Worm (Caenorhabditis elegans) whole organism, L4 larva: ENCODE data around the gene CC8.3.

Experiments used
- F37D6.2 ChIP-seq: sonication (generic microtip); optimal IDR thresholded peaks from 2 replicates; lab custom pipeline; 2016; ENCODE audit warnings: mild to moderate bottlenecking, missing genetic modification characterization, missing compliant biosample characterization
- R02D3.7 ChIP-seq: fragments of 150-350 bp; sonication (generic microtip); optimal IDR thresholded peaks from 3 replicates; lab custom pipeline; 2014; ENCODE audit warnings: missing biosample characterization, missing genetic modification characterization
- T20F7.1 ChIP-seq: fragments of 200-800 bp; sonication (Bioruptor generic); optimal IDR thresholded peaks from 2 replicates; lab custom pipeline; 2018; ENCODE audit warnings: mild to moderate bottlenecking, missing genetic modification characterization, missing compliant biosample characterization
- T26A8.4 ChIP-seq: fragments of 200-800 bp; sonication (Bioruptor generic); IDR thresholded peaks from 2 replicates; pipeline ENCODE4 v1.3.6; 2022; ENCODE audit warnings: missing genetic modification characterization, missing compliant biosample characterization
- Y75B8A.6 ChIP-seq: fragments of 200-800 bp; sonication (Bioruptor generic); IDR thresholded peaks from 2 replicates; pipeline ENCODE4 v1.3.6; 2022; ENCODE audit warnings: missing genetic modification reagents, missing genetic modification characterization, missing compliant biosample characterization
- ZK337.2 ChIP-seq: fragments of 200-800 bp; sonication (Bioruptor generic); IDR thresholded peaks from 2 replicates; pipeline ENCODE4 v1.3.6; 2022; ENCODE audit warnings: missing genetic modification reagents, missing genetic modification characterization, missing compliant biosample characterization
- aha-1 ChIP-seq: fragments of 150-350 bp; peaks from one replicate; lab custom pipeline; 2014; ENCODE audit warnings: missing biosample characterization, missing genetic modification characterization
- ama-1 ChIP-seq: fragments of 150-350 bp; optimal IDR thresholded peaks from 2 replicates; lab custom pipeline; 2014; ENCODE audit warnings: inconsistent platforms, mixed read lengths
- daf-12 ChIP-seq: fragments of 150-350 bp; optimal IDR thresholded peaks from 2 replicates; lab custom pipeline; 2014; ENCODE audit warnings: missing biosample characterization, missing genetic modification reagents, missing genetic modification characterization
- daf-16 ChIP-seq, 3 experiments: sonication (generic microtip); optimal IDR thresholded peaks; 2 replicates each; lab custom pipeline; 2016 to 2017; ENCODE audit warnings: missing genetic modification characterization in 3 of 3, missing genetic modification reagents in 3 of 3, mild to moderate bottlenecking in 2 of 3, missing compliant biosample characterization in 2 of 3, missing biosample characterization in 1 of 3, moderate library complexity in 1 of 3
- daf-8 ChIP-seq: fragments of 200-800 bp; sonication (Bioruptor generic); IDR thresholded peaks from 2 replicates; pipeline ENCODE4 v1.3.6; 2022; ENCODE audit warnings: missing genetic modification characterization, missing compliant biosample characterization
- dmd-6 ChIP-seq: fragments of 200-800 bp; sonication (Bioruptor generic); IDR thresholded peaks from 2 replicates; pipeline ENCODE4 v1.3.6; 2022; ENCODE audit warnings: missing genetic modification reagents, missing genetic modification characterization, missing compliant biosample characterization
- duxl-1 ChIP-seq: sonication (generic microtip); optimal IDR thresholded peaks from 2 replicates; lab custom pipeline; 2016; ENCODE audit warnings: mild to moderate bottlenecking, missing genetic modification characterization, moderate library complexity, missing compliant biosample characterization; ENCODE audit not compliant: poor library complexity
- egl-43 ChIP-seq: fragments of 200-800 bp; sonication (Bioruptor generic); IDR thresholded peaks from 2 replicates; pipeline ENCODE4 v1.3.6; 2022; ENCODE audit warnings: missing genetic modification reagents, missing genetic modification characterization, missing compliant biosample characterization
- fos-1 ChIP-seq: fragments of 150-350 bp; optimal IDR thresholded peaks from 2 replicates; lab custom pipeline; 2014; ENCODE audit warnings: missing biosample characterization, missing genetic modification characterization
- hlh-11 ChIP-seq: fragments of 200-800 bp; sonication (Bioruptor generic); optimal IDR thresholded peaks from 2 replicates; lab custom pipeline; 2018; ENCODE audit warnings: mild to moderate bottlenecking, missing genetic modification characterization, missing compliant biosample characterization
- hlh-30 ChIP-seq: sonication (generic microtip); optimal IDR thresholded peaks from 2 replicates; lab custom pipeline; 2017; ENCODE audit warnings: antibody characterized with exemption, mild to moderate bottlenecking, missing genetic modification characterization, missing compliant biosample characterization; ENCODE audit not compliant: insufficient read depth
- lir-3 ChIP-seq: sonication (generic microtip); optimal IDR thresholded peaks from 2 replicates; lab custom pipeline; 2016; ENCODE audit warnings: mild to moderate bottlenecking, missing genetic modification characterization, missing compliant biosample characterization
- mep-1 ChIP-seq: fragments of 150-350 bp; sonication (generic microtip); optimal IDR thresholded peaks from 3 replicates; lab custom pipeline; 2014; ENCODE audit warnings: missing biosample characterization, missing genetic modification characterization
- mxl-3 ChIP-seq: fragments of 200-800 bp; sonication (Bioruptor generic); optimal IDR thresholded peaks from 2 replicates; lab custom pipeline; 2018; ENCODE audit warnings: mild to moderate bottlenecking, missing genetic modification characterization, missing compliant biosample characterization
- nhr-41 ChIP-seq: fragments of 200-800 bp; sonication (Bioruptor generic); IDR thresholded peaks from 2 replicates; pipeline ENCODE4 v1.3.6; 2022; ENCODE audit warnings: missing genetic modification reagents, missing genetic modification characterization, missing compliant biosample characterization
- nhr-48 ChIP-seq: sonication (generic microtip); optimal IDR thresholded peaks from 2 replicates; lab custom pipeline; 2016; ENCODE audit warnings: mild to moderate bottlenecking, missing genetic modification characterization, missing compliant biosample characterization
- nhr-6 ChIP-seq: fragments of 150-350 bp; optimal IDR thresholded peaks from 2 replicates; lab custom pipeline; 2014; ENCODE audit warnings: missing biosample characterization, missing genetic modification characterization
- nhr-76 ChIP-seq: fragments of 150-350 bp; optimal IDR thresholded peaks from 2 replicates; lab custom pipeline; 2014; ENCODE audit warnings: missing biosample characterization, missing genetic modification characterization
- php-3 ChIP-seq: fragments of 200-800 bp; sonication (Bioruptor generic); IDR thresholded peaks from 2 replicates; pipeline ENCODE4 v1.3.6; 2022; ENCODE audit warnings: missing genetic modification reagents, missing genetic modification characterization, missing compliant biosample characterization
- rbr-2 ChIP-seq: sonication (generic microtip); optimal IDR thresholded peaks from 2 replicates; lab custom pipeline; 2016; ENCODE audit warnings: missing genotype, missing genetic modification characterization, missing compliant biosample characterization
- set-16 ChIP-seq: fragments of 200-800 bp; sonication (Bioruptor generic); IDR thresholded peaks from 2 replicates; pipeline ENCODE4 v1.3.6; 2022; ENCODE audit warnings: missing genetic modification reagents, missing genetic modification characterization, missing compliant biosample characterization
- tra-1 ChIP-seq: fragments of 200-800 bp; sonication (Bioruptor generic); IDR thresholded peaks from 2 replicates; pipeline ENCODE4 v1.3.6; 2022; ENCODE audit warnings: missing genetic modification reagents, missing genetic modification characterization, missing compliant biosample characterization
- unc-62 ChIP-seq, 3 experiments: fragments of 150-350 bp in 1 of 3; sonication (generic microtip); optimal IDR thresholded peaks in 2 of 3; peaks in 1 of 3; 1 replicate in 1 of 3; 2 replicates in 2 of 3; lab custom pipeline; 2014 to 2017; ENCODE audit warnings: missing biosample characterization in 3 of 3, missing genetic modification characterization in 3 of 3, missing genetic modification reagents in 3 of 3, missing genotype in 1 of 3

CC8.3 gene

DNA sequence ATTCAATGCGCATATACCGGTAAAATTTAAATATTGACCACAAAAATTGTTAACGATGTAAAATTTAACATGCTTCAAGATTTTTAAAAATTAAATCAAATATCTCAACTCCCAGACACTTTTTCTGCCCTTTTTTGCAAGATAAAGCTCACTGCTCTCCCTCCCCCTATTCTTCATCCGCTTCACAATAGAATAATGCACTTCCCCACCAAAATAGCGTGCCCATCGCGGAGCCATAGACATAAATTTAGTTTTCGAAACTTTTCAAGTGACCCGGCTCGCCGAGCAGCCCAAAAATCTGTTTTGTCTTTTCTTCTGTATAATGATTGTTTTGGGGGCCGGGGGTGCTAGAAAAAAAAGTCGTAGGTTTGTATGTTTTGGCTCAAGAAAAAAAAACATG, 25.7 kb upstream of the CC8.3 start:
- TF ChIP-seq nhr-41 (GFP tag; lab: Robert Waterston, UW) (no peak), mep-1 (no peak), Y75B8A.6 (GFP tag; lab: Robert Waterston, UW) (no peak), hlh-11 (tag; lab: Kevin White, UChicago) (no peak), fos-1 (tag; lab: Kevin White, UChicago) (no peak)

DNA sequence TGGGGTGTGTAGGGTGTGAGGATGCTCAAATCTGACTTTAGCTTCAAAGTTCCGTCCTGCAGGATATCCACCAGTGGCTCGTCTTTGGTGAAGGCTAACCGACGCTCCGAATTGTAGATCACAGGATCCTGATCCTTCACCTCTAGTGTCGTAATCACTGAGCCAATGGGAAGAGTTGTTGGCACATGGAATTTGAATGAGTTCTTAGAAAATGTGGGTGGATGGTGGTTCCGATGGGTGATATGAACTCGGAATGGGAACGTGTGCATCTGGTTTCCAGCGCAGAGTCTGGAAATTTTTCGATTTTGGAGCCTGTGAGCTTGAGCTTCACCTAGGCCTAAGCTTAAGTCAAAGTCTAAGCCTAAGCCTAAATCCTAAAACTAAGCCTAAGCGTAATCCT, 24.5 kb upstream of the CC8.3 start:
- no peak for TF ChIP-seq R02D3.7 (tag; lab: Kevin White, UChicago)
- 0 out of 2 replicates have a peak, but pooled peaks have one; percentile 23 for TF ChIP-seq tra-1 (GFP tag; lab: Robert Waterston, UW)
- TF ChIP-seq egl-43 (GFP tag; lab: Robert Waterston, UW), result no peak
- TF ChIP-seq php-3 (GFP tag; lab: Robert Waterston, UW), result no peak
- TF ChIP-seq mxl-3 (GFP tag; lab: Kevin White, UChicago), result no peak
- TF ChIP-seq hlh-30 (tag; lab: Kevin White, UChicago), result no peak
- TF ChIP-seq dmd-6 (GFP tag; lab: Robert Waterston, UW), result no peak
- TF ChIP-seq aha-1 (tag; lab: Kevin White, UChicago), result peak; percentile 92
- TF ChIP-seq nhr-6, result no peak
- no peak for TF ChIP-seq T26A8.4 (GFP tag; lab: Robert Waterston, UW)
- no peak for TF ChIP-seq fos-1 (tag; lab: Kevin White, UChicago)
- TF ChIP-seq nhr-48 (tag; lab: Kevin White, UChicago), result no peak
- no peak for TF ChIP-seq T20F7.1 (GFP tag; lab: Kevin White, UChicago)

DNA sequence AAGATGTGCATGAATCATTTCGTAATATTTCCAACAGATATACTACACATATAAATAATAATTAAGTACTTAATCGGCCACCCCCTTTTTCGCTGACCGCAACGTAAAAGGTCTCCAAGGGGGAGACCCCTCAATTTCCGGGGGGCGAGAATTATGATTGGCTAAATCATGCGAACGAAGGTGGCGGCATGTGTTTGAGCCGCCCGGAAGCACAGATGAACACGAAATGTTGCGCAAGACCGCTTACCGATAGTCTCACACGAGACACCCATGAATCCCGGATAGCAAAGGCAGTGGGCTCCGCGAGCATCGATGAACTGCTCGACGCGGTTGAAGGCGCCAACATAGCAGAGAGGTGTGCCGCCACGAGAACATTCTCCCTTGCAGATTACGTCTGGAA, 23.0 kb upstream of the CC8.3 start:
- TF ChIP-seq T20F7.1 (GFP tag; lab: Kevin White, UChicago) (no peak), set-16 (GFP tag; lab: Robert Waterston, UW) (peak; percentile 36; the same call in 1 of the 2 replicates), nhr-76 (no peak), hlh-11 (tag; lab: Kevin White, UChicago) (no peak), unc-62 (GFP tag; optimal IDR thresholded peaks at IDR 0.05 in 1 of 2; lab: Kevin White, UChicago) (peak in 1 of 2 experiments; percentile 67), unc-62 (tag; optimal IDR thresholded peaks at IDR 0.05; lab: Kevin White, UChicago) (no peak)

DNA sequence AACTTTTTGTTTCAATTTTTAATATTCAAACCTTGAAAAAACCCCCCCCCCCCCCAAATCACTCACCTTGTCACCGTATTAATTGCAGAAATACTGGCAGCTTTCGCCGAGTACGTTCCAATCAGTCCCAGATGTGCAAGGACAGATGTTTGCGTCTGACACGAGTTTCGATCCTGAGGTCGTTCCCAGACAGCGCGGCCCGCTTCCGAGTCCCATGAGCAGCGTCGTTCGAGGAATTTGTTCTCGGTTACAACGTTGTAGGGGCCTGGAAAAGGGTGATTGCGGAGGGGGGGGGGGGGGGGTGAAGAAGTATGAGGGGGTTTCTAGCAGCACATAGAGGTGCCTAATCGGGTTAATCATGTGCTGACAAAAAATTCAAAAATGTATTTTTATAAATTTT, 20.8 kb upstream of the CC8.3 start:
- TF ChIP-seq mep-1 (no peak), set-16 (GFP tag; lab: Robert Waterston, UW) (peak; percentile 63)

DNA sequence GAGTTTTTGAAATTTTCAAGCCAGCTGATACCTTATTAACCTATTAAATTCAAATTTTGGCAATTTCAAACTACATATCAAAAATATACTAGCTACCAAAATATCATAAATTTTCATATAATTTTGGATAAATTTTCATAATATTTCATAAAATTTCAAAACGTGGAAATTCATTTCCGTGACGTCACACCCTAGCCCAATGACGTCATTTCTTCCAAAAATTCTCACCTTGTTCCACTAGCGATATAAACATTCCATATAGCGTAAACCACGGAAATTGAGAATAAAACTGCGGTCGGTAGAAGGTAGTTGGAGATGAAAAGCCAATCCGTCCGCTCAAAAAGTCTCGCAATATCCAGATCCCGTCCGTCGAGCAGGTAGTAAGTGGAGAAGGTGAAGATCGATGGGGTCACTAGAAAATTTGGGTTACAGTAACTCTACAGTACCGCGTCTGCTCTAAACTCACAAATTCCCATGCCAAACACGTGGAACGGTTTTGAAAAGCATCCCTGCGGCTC, 19.1 kb upstream of the CC8.3 start:
- TF ChIP-seq daf-8 (GFP tag; lab: Robert Waterston, UW) (no peak), unc-62 (GFP tag; optimal IDR thresholded peaks at IDR 0.05 in 1 of 2; lab: Kevin White, UChicago) (peak in 1 of 2 experiments; percentile 70), unc-62 (tag; optimal IDR thresholded peaks at IDR 0.05; lab: Kevin White, UChicago) (no peak)

DNA sequence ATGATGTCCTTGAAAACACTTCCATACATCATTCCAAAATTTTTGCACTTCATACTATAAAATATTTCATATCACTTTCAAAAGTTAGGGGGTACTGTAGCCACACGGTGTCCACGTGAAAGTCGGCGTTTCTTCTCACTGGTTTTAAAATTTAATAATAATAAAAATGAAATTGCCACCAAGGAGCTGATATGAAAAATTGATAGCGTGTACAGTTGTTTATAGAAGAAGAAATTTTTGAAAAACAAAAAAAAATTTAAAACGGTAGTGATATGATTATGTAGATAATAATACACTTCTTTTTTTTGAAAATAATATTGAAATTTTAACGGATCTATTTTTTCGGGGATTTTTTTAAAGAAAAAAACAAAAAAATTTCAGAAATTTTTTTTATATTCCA, 17.9 kb upstream of the CC8.3 start:
- TF ChIP-seq aha-1 (tag; lab: Kevin White, UChicago) (peak; percentile 72), rbr-2 (tag; lab: Kevin White, UChicago) (no peak), lir-3 (no peak), daf-16 (GFP tag; optimal IDR thresholded peaks at IDR 0.05; lab: Kevin White, UChicago) (no peak), daf-16 (tag; optimal IDR thresholded peaks at IDR 0.05; lab: Kevin White, UChicago) (peak; percentile 80), dmd-6 (GFP tag; lab: Robert Waterston, UW) (no peak), duxl-1 (no peak), F37D6.2 (tag; lab: Kevin White, UChicago) (no peak), ama-1 (lab: Kevin White, UChicago) (no peak), mep-1 (no peak), php-3 (GFP tag; lab: Robert Waterston, UW) (no peak), daf-12 (no peak), ZK337.2 (GFP tag; lab: Robert Waterston, UW) (no peak)
